Worm (Caenorhabditis elegans) whole organism, early embryonic: ENCODE measurements around the gene drd-50.

Source experiments
- ama-1 ChIP-seq: fragments of 150-350 bp; optimal IDR thresholded peaks from 2 replicates; lab custom pipeline; 2014
- ceh-36 ChIP-seq: sonication (generic microtip); optimal IDR thresholded peaks from 2 replicates; lab custom pipeline; 2016; ENCODE audit warnings: missing genetic modification characterization, inconsistent platforms, missing compliant biosample characterization
- flt-1 ChIP-seq: fragments of 200-800 bp; sonication (Bioruptor generic); IDR thresholded peaks from 2 replicates; pipeline ENCODE4 v1.3.6; 2022; ENCODE audit warnings: missing genetic modification characterization, missing compliant biosample characterization
- hmg-4 ChIP-seq: fragments of 200-800 bp; sonication (Bioruptor generic); optimal IDR thresholded peaks from 2 replicates; lab custom pipeline; 2018; ENCODE audit warnings: mild to moderate bottlenecking, missing genetic modification characterization, missing compliant biosample characterization
- hnd-1 ChIP-seq: sonication (generic microtip); optimal IDR thresholded peaks from 2 replicates; lab custom pipeline; 2016; ENCODE audit warnings: missing genetic modification characterization, missing compliant biosample characterization
- pes-1 ChIP-seq: fragments of 200-800 bp; sonication (Bioruptor generic); IDR thresholded peaks from 2 replicates; pipeline ENCODE4 v1.3.6; 2022; ENCODE audit warnings: missing genetic modification reagents, missing genetic modification characterization, missing compliant biosample characterization
- scrt-1 ChIP-seq: fragments of 200-800 bp; sonication (Bioruptor generic); IDR thresholded peaks from 2 replicates; pipeline ENCODE4 v1.3.6; 2022; ENCODE audit warnings: missing genetic modification characterization, missing compliant biosample characterization
- tbx-11 ChIP-seq: fragments of 200-800 bp; sonication (Bioruptor generic); IDR thresholded peaks from 2 replicates; pipeline ENCODE4 v1.3.6; 2022; ENCODE audit warnings: missing genetic modification characterization, missing compliant biosample characterization
- tbx-37 ChIP-seq: fragments of 200-800 bp; sonication (Bioruptor generic); conservative IDR thresholded peaks from 2 replicates; pipeline ENCODE4 v1.3.6; 2022; ENCODE audit warnings: missing genetic modification reagents, missing genetic modification characterization, missing compliant biosample characterization
- tra-4 ChIP-seq: sonication (generic microtip); optimal IDR thresholded peaks from 2 replicates; lab custom pipeline; 2017; ENCODE audit warnings: missing genetic modification characterization, missing compliant biosample characterization

DNA sequence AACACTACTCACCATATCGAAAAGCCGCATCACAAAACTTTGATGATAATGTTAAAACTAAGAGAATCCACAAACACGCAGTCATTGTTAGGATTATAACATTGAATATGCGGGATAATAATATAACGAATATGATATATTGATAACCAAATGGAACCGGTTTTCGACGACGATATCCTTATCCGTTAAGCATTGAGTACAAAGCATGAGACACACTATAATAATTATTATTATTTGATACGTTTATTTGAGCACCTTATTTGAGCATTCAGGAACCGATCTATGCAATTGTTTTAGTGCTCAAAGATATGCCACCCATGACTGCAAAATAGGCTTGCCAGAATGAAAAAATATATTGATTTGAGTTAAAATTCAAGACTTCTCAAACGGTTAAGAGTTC lies 42.9 kb upstream of the drd-50 start, which contains the start of gene W03D2.9:
- TF ChIP-seq tbx-37 (no peak), ama-1 (lab: Kevin White, UChicago) (no peak), ceh-36 (tag; lab: Kevin White, UChicago) (no peak), flt-1 (GFP tag; lab: Robert Waterston, UW) (no peak), tbx-11 (no peak), pes-1 (GFP tag; lab: Robert Waterston, UW) (no peak), scrt-1 (GFP tag; lab: Robert Waterston, UW) (no peak), hnd-1 (no peak), hmg-4 (GFP tag; lab: Kevin White, UChicago) (no peak), tra-4 (tag; lab: Kevin White, UChicago) (no peak)
